Fruit fly (Drosophila melanogaster) whole organism, embryonic: ENCODE data around the gene Dic2.
A peak's percentile ranks its signal among the peaks of the same experiment; 100 is the strongest.

Experiments
- Antp ChIP-seq: fragments of 200-800 bp; sonication (Bioruptor generic); optimal IDR thresholded peaks from 3 replicates; lab custom pipeline; 2016; ENCODE audit warnings: missing biosample characterization, missing genetic modification characterization
- Atf-2 ChIP-seq: fragments of 200-800 bp; sonication (Bioruptor generic); optimal IDR thresholded peaks from 2 replicates; lab custom pipeline; 2016; ENCODE audit warnings: missing biosample characterization, missing genetic modification characterization
- CG10274 ChIP-seq: fragments of 200-800 bp; sonication (Bioruptor generic); optimal IDR thresholded peaks from 3 replicates; lab custom pipeline; 2017; ENCODE audit warnings: missing biosample characterization, mild to moderate bottlenecking, missing genetic modification characterization
- CG11398 ChIP-seq: fragments of 200-800 bp; sonication (Bioruptor generic); optimal IDR thresholded peaks from 2 replicates; lab custom pipeline; 2016; ENCODE audit warnings: missing biosample characterization, missing genetic modification characterization
- CG11696 ChIP-seq: fragments of 200-800 bp; sonication (Bioruptor generic); IDR thresholded peaks from 2 replicates; pipeline ENCODE4 v1.3.6; 2022; ENCODE audit warnings: missing biosample characterization, missing genetic modification characterization
- CG12155 ChIP-seq: fragments of 200-800 bp; sonication (Bioruptor generic); optimal IDR thresholded peaks from 3 replicates; lab custom pipeline; 2016; ENCODE audit warnings: missing biosample characterization, missing genetic modification characterization
- CG12769 ChIP-seq: fragments of 200-800 bp; sonication (Bioruptor generic); optimal IDR thresholded peaks from 2 replicates; lab custom pipeline; 2019; ENCODE audit warnings: missing biosample characterization, mild to moderate bottlenecking, missing genetic modification characterization, moderate library complexity
- CG14014 ChIP-seq: fragments of 200-800 bp; sonication (Bioruptor generic); IDR thresholded peaks from 2 replicates; pipeline ENCODE4 v1.3.6; 2022; ENCODE audit warnings: missing biosample characterization, missing genetic modification characterization
- CG14441 ChIP-seq: fragments of 200-800 bp; sonication (Bioruptor generic); IDR thresholded peaks from 2 replicates; pipeline ENCODE4 v1.3.6; 2022; ENCODE audit warnings: missing biosample characterization, missing genetic modification characterization
- CG14710 ChIP-seq: fragments of 200-800 bp; sonication (Bioruptor generic); optimal IDR thresholded peaks from 3 replicates; lab custom pipeline; 2019; ENCODE audit warnings: missing biosample characterization, mild to moderate bottlenecking, missing genetic modification characterization, moderate library complexity
- CG15479 ChIP-seq: fragments of 200-800 bp; sonication (Bioruptor generic); optimal IDR thresholded peaks from 3 replicates; lab custom pipeline; 2019; ENCODE audit warnings: missing biosample characterization, mild to moderate bottlenecking, missing genetic modification characterization, moderate library complexity
- CG1603 ChIP-seq: fragments of 200-800 bp; sonication (Bioruptor generic); optimal IDR thresholded peaks from 2 replicates; lab custom pipeline; 2019; ENCODE audit warnings: missing biosample characterization, mild to moderate bottlenecking, missing genetic modification characterization, moderate library complexity
- CG16815 ChIP-seq: fragments of 200-800 bp; sonication (Bioruptor generic); optimal IDR thresholded peaks from 3 replicates; lab custom pipeline; 2017; ENCODE audit warnings: missing biosample characterization, mild to moderate bottlenecking, missing genetic modification characterization
- CG17359 ChIP-seq: fragments of 200-800 bp; sonication (Bioruptor generic); optimal IDR thresholded peaks from 3 replicates; lab custom pipeline; 2018; ENCODE audit warnings: missing biosample characterization, mild to moderate bottlenecking, missing genetic modification characterization, moderate library complexity
- CG17829 ChIP-seq: fragments of 200-800 bp; optimal IDR thresholded peaks from 2 replicates; lab custom pipeline; 2019; ENCODE audit warnings: missing biosample characterization, mild to moderate bottlenecking, missing genetic modification characterization, moderate library complexity
- CG18011 ChIP-seq: fragments of 200-800 bp; sonication (Bioruptor generic); optimal IDR thresholded peaks from 2 replicates; lab custom pipeline; 2017; ENCODE audit warnings: missing biosample characterization, missing genetic modification characterization, mild to moderate bottlenecking, moderate library complexity, missing genotype
- CG18599 ChIP-seq: fragments of 200-800 bp; sonication (Bioruptor generic); optimal IDR thresholded peaks from 3 replicates; lab custom pipeline; 2017; ENCODE audit warnings: missing biosample characterization, missing genetic modification characterization, mild to moderate bottlenecking, moderate library complexity, missing genetic modification reagents
- CG2116 ChIP-seq: fragments of 200-800 bp; sonication (Bioruptor generic); optimal IDR thresholded peaks from 3 replicates; lab custom pipeline; 2018; ENCODE audit warnings: missing biosample characterization, mild to moderate bottlenecking, missing genetic modification characterization
- CG42726 ChIP-seq: fragments of 200-800 bp; sonication (Bioruptor generic); IDR thresholded peaks from 2 replicates; pipeline ENCODE4 v1.3.6; 2022; ENCODE audit warnings: missing biosample characterization, missing genetic modification characterization; ENCODE audit not compliant: partially characterized antibody
- CG4404 ChIP-seq: fragments of 200-800 bp; sonication (Bioruptor generic); IDR thresholded peaks from 2 replicates; pipeline ENCODE4 v1.3.6; 2022; ENCODE audit warnings: missing biosample characterization, missing genetic modification characterization
- CG6254 ChIP-seq: fragments of 200-800 bp; sonication (Bioruptor generic); optimal IDR thresholded peaks from 3 replicates; lab custom pipeline; 2017; ENCODE audit warnings: mild to moderate bottlenecking, missing biosample characterization, missing genetic modification reagents, missing genetic modification characterization
- CG6765 ChIP-seq: fragments of 200-800 bp; sonication (Bioruptor generic); optimal IDR thresholded peaks from 3 replicates; lab custom pipeline; 2017; ENCODE audit warnings: missing biosample characterization, mild to moderate bottlenecking, missing genetic modification characterization
- Dbx ChIP-seq: fragments of 200-800 bp; sonication (Bioruptor generic); IDR thresholded peaks from 3 replicates; pipeline ENCODE4 v1.3.6; 2022; ENCODE audit warnings: missing biosample characterization, missing genetic modification characterization
- MBD-R2 ChIP-seq: fragments of 200-800 bp; sonication (Bioruptor generic); IDR thresholded peaks from 2 replicates; pipeline ENCODE4 v1.3.6; 2022; ENCODE audit warnings: missing biosample characterization, missing genetic modification characterization
- MTF-1 ChIP-seq: fragments of 200-800 bp; sonication (Bioruptor generic); optimal IDR thresholded peaks from 2 replicates; lab custom pipeline; 2018; ENCODE audit warnings: missing biosample characterization, mild to moderate bottlenecking, missing genetic modification characterization, borderline replicate concordance
- Med ChIP-seq: fragments of 200-800 bp; sonication (Bioruptor generic); peaks from one replicate; lab custom pipeline; 2016; ENCODE audit warnings: missing biosample characterization, missing genetic modification characterization, mild to moderate bottlenecking, inconsistent platforms, moderate library complexity
- Opbp ChIP-seq: fragments of 200-800 bp; sonication (Bioruptor generic); IDR thresholded peaks from 3 replicates; pipeline ENCODE4 v1.3.6; 2022; ENCODE audit warnings: missing biosample characterization, missing genetic modification characterization; ENCODE audit not compliant: partially characterized antibody
- Sin3A ChIP-seq: fragments of >200 bp; optimal IDR thresholded peaks from 2 replicates; lab custom pipeline; 2018
- Sox102F ChIP-seq: fragments of 200-800 bp; sonication (Bioruptor generic); optimal IDR thresholded peaks from 2 replicates; lab custom pipeline; 2018; ENCODE audit warnings: missing biosample characterization, mild to moderate bottlenecking, missing genetic modification characterization, moderate library complexity
- YL-1 ChIP-seq: fragments of 200-800 bp; sonication (Bioruptor generic); optimal IDR thresholded peaks from 3 replicates; lab custom pipeline; 2017; ENCODE audit warnings: missing biosample characterization, mild to moderate bottlenecking, missing genetic modification characterization
- caup ChIP-seq: fragments of 200-800 bp; sonication (Bioruptor generic); optimal IDR thresholded peaks from 3 replicates; lab custom pipeline; 2017; ENCODE audit warnings: missing biosample characterization, mild to moderate bottlenecking, missing genetic modification characterization, moderate library complexity; ENCODE audit not compliant: severe bottlenecking
- chinmo ChIP-seq: fragments of 200-800 bp; sonication (Bioruptor generic); IDR thresholded peaks from 4 replicates; pipeline ENCODE4 v1.3.6; 2022; ENCODE audit warnings: missing biosample characterization, missing genetic modification characterization; ENCODE audit not compliant: partially characterized antibody
- disco-r ChIP-seq: fragments of 200-800 bp; sonication (Bioruptor generic); optimal IDR thresholded peaks from 2 replicates; lab custom pipeline; 2016; ENCODE audit warnings: missing biosample characterization, missing genetic modification characterization
- dmrt99B ChIP-seq: fragments of 200-800 bp; sonication (Bioruptor generic); optimal IDR thresholded peaks from 2 replicates; lab custom pipeline; 2018; ENCODE audit warnings: missing biosample characterization, mild to moderate bottlenecking, missing genetic modification characterization, moderate library complexity
- fd102C ChIP-seq: fragments of 200-800 bp; sonication (Bioruptor generic); optimal IDR thresholded peaks from 2 replicates; lab custom pipeline; 2018; ENCODE audit warnings: missing biosample characterization, mild to moderate bottlenecking, missing genetic modification characterization, moderate library complexity
- gcm2 ChIP-seq: fragments of 200-800 bp; sonication (Bioruptor generic); optimal IDR thresholded peaks from 2 replicates; lab custom pipeline; 2016; ENCODE audit warnings: missing biosample characterization, missing genetic modification characterization
- gfzf ChIP-seq: fragments of 200-800 bp; sonication (Bioruptor generic); optimal IDR thresholded peaks from 2 replicates; lab custom pipeline; 2016; ENCODE audit warnings: missing biosample characterization, mild to moderate bottlenecking, missing genetic modification characterization, moderate library complexity
- grau ChIP-seq: fragments of 200-800 bp; optimal IDR thresholded peaks from 3 replicates; lab custom pipeline; 2019; ENCODE audit warnings: missing biosample characterization, mild to moderate bottlenecking, missing genetic modification characterization, moderate library complexity
- lab ChIP-seq: fragments of 200-800 bp; sonication (Bioruptor generic); optimal IDR thresholded peaks from 3 replicates; lab custom pipeline; 2017; ENCODE audit warnings: missing biosample characterization, missing genetic modification characterization, mild to moderate bottlenecking, moderate library complexity, missing genetic modification reagents
- lola ChIP-seq, 3 experiments: fragments of >200 bp in 2 of 3; fragments of 200-800 bp in 1 of 3; sonication (Bioruptor generic) in 1 of 3; optimal IDR thresholded peaks; 2 replicates each; lab custom pipeline; 2017 to 2019; ENCODE audit warnings: missing biosample characterization in 3 of 3, missing genetic modification characterization in 3 of 3, mild to moderate bottlenecking in 1 of 3, moderate library complexity in 1 of 3
- mam ChIP-seq: fragments of 200-800 bp; sonication (Bioruptor generic); optimal IDR thresholded peaks from 3 replicates; lab custom pipeline; 2016; ENCODE audit warnings: missing biosample characterization, missing genetic modification characterization
- pb ChIP-seq: fragments of 200-800 bp; sonication (Bioruptor generic); optimal IDR thresholded peaks from 3 replicates; lab custom pipeline; 2016; ENCODE audit warnings: missing biosample characterization, missing genetic modification characterization
- psq ChIP-seq: fragments of 200-800 bp; sonication (Bioruptor generic); optimal IDR thresholded peaks from 2 replicates; lab custom pipeline; 2017; ENCODE audit warnings: missing biosample characterization, missing genetic modification characterization
- rib ChIP-seq: fragments of 200-800 bp; sonication (Bioruptor generic); IDR thresholded peaks from 2 replicates; pipeline ENCODE4 v1.3.6; 2022; ENCODE audit warnings: missing biosample characterization, missing genetic modification characterization
- row ChIP-seq: fragments of 200-800 bp; sonication (Bioruptor generic); IDR thresholded peaks from 3 replicates; pipeline ENCODE4 v1.3.6; 2022; ENCODE audit warnings: missing biosample characterization, missing genetic modification characterization

Dic2 gene

dm6 chr3R:20549855-20550603 is 48.8 kb upstream of the Dic2 start (continued):
- peak; percentile 65 for TF ChIP-seq gcm2 (GFP tag; lab: Kevin White, UChicago)
- TF ChIP-seq CG16815, result peak; percentile 87
- TF ChIP-seq CG18011 (GFP tag; lab: Kevin White, UChicago), result peak; percentile 30
- TF ChIP-seq CG42726, result 0 out of 2 replicates have a peak, but pooled peaks have one; percentile 27
- peak; percentile 82 for TF ChIP-seq CG6254 (GFP tag; lab: Kevin White, UChicago)
- TF ChIP-seq mam (GFP tag; lab: Kevin White, UChicago), result peak; percentile 59
- no peak for TF ChIP-seq pb (GFP tag; lab: Kevin White, UChicago)
- TF ChIP-seq CG12155 (GFP tag; lab: Kevin White, UChicago), result peak; percentile 78
- peak; percentile 62 for TF ChIP-seq MBD-R2 (GFP tag; lab: Robert Waterston, UW)
- no peak for TF ChIP-seq Opbp (GFP tag; lab: Robert Waterston, UW)
- no peak for TF ChIP-seq fd102C (GFP tag; lab: Kevin White, UChicago)

DNA sequence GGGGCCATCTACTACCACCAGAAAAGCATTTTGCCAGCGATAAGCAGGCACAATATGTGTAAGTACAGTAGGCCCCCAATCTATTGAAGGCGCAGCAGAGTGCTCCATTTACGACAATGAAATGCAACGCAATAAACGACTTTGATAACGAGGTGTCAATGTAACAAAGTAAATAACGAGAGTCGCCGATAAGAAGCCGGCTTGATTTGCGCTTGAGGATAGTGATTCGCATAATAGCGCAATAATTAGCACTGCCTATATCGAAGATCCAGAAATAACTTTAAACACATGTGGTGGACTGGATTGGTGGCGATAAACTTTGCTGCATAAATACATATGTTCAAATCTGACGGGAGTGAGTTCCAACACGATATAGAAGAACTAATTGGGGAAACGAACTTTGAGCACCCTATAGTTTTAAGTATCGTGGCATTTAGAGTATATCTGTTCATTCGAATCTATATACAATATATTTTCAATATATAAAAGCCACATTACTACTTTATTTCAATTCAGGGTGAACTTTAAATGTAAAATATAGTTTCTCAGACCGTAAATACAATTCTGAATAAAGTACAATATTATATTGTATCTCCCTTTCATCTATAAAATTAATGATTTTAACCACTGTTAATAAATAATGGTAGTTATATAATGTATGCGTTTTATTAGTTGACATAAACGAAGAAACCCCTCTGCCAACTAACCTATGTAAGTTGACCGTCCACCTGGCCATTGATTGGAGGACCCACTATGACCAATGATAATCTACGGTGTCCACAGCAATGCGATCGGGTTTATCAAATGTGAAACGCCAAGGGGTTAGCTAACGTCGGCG is 48.0 kb upstream of the Dic2 start:
- TF ChIP-seq row, result peak; percentile 66
- peak; percentile 88 for TF ChIP-seq grau (tag; lab: Kevin White, UChicago)
- TF ChIP-seq CG6765 (GFP tag; lab: Kevin White, UChicago), result no peak
- no peak for TF ChIP-seq disco-r
- no peak for TF ChIP-seq CG14014 (GFP tag; lab: Robert Waterston, UW)
- no peak for TF ChIP-seq CG4404 (GFP tag; lab: Robert Waterston, UW)
- peak; percentile 59 for TF ChIP-seq rib
- no peak for TF ChIP-seq gfzf
- no peak for TF ChIP-seq caup (GFP tag; lab: Kevin White, UChicago)
- TF ChIP-seq MTF-1, result no peak
- no peak for TF ChIP-seq CG2116 (GFP tag; lab: Kevin White, UChicago)
- no peak for TF ChIP-seq YL-1 (GFP tag; lab: Kevin White, UChicago)
- peak; percentile 64 for TF ChIP-seq lab (GFP tag; lab: Kevin White, UChicago)
- TF ChIP-seq CG12769 (tag; lab: Kevin White, UChicago), result peak; percentile 43
- 0 out of 4 replicates have a peak, but pooled peaks have one; percentile 34 for TF ChIP-seq chinmo (GFP tag; lab: Robert Waterston, UW)
- TF ChIP-seq lola (GFP tag; optimal IDR thresholded peaks at IDR 0.05; lab: Kevin White, UChicago), result peak in 1 of 3 experiments; percentile 32
- TF ChIP-seq Med, result peak; percentile 79
- TF ChIP-seq Sox102F (GFP tag; lab: Kevin White, UChicago), result no peak
- no peak for TF ChIP-seq Sin3A (lab: Kevin White, UChicago)
- peak; percentile 12 for TF ChIP-seq CG1603 (tag; lab: Kevin White, UChicago)
- no peak for TF ChIP-seq CG11696 (GFP tag; lab: Robert Waterston, UW)
- no peak for TF ChIP-seq CG15479
- TF ChIP-seq CG17359 (tag; lab: Kevin White, UChicago), result no peak
- TF ChIP-seq Atf-2 (GFP tag; lab: Kevin White, UChicago), result no peak
- peak; percentile 27 for TF ChIP-seq CG18599 (GFP tag; lab: Kevin White, UChicago)
- no peak for TF ChIP-seq CG10274 (GFP tag; lab: Kevin White, UChicago)
- TF ChIP-seq Antp (GFP tag; lab: Kevin White, UChicago), result no peak
- TF ChIP-seq Dbx (GFP tag; lab: Robert Waterston, UW), result peak; percentile 14; the same call in 1 of the 3 replicates
- TF ChIP-seq CG14710, result no peak
- TF ChIP-seq CG14441, result peak; percentile 47; the same call in 1 of the 2 replicates
- no peak for TF ChIP-seq psq (GFP tag; lab: Kevin White, UChicago)
- no peak for TF ChIP-seq CG11398 (GFP tag; lab: Kevin White, UChicago)
- no peak for TF ChIP-seq CG17829 (tag; lab: Kevin White, UChicago)
- no peak for TF ChIP-seq dmrt99B (tag; lab: Kevin White, UChicago)
